Worm (Caenorhabditis elegans): ENCODE measurements around the gene R09E10.13.

- no peak for TF ChIP-seq tbx-2 (tag; optimal IDR thresholded peaks at IDR 0.05)
- TF ChIP-seq sox-2 (GFP tag; IDR thresholded peaks at IDR 0.05) = no peak
- no peak for TF ChIP-seq pag-3 (tag; optimal IDR thresholded peaks at IDR 0.05; ENCODE audit: borderline replicate concordance)
- no peak for TF ChIP-seq ets-4 (tag; optimal IDR thresholded peaks at IDR 0.05)
- TF ChIP-seq lim-6 (tag; optimal IDR thresholded peaks at IDR 0.05) = no peak
- no peak for TF ChIP-seq pqm-1 (tag; optimal IDR thresholded peaks at IDR 0.05)
- no peak for TF ChIP-seq dve-1 (tag; optimal IDR thresholded peaks at IDR 0.05)
- TF ChIP-seq pha-2 (tag; optimal IDR thresholded peaks at IDR 0.05) = no peak
- no peak for TF ChIP-seq ceh-45 (GFP tag; IDR thresholded peaks at IDR 0.05)
- no peak for TF ChIP-seq ttx-3 (tag; optimal IDR thresholded peaks at IDR 0.05)
These were observed 35.4 kb downstream of the R09E10.13 start, which contains the start of gene F01G10.9 for ce11 chrIV:10259557-10259956.
